Fruit fly (Drosophila melanogaster) whole organism, embryonic: ENCODE results near the gene CG13917.

Experiments
- Antp ChIP-seq: fragments of 200-800 bp; sonication (Bioruptor generic); optimal IDR thresholded peaks from 3 replicates; lab custom pipeline; 2016; ENCODE audit warnings: missing biosample characterization, missing genetic modification characterization
- Awh ChIP-seq: fragments of 200-800 bp; sonication (Bioruptor generic); IDR thresholded peaks from 2 replicates; pipeline ENCODE4, ENCODE4 v1.3.6; 2022; ENCODE audit warnings: missing biosample characterization, missing genetic modification characterization
- BEAF-32 ChIP-seq: fragments of 200-800 bp; sonication (Bioruptor generic); optimal IDR thresholded peaks from 3 replicates; lab custom pipeline; 2017; ENCODE audit warnings: missing biosample characterization, missing genetic modification characterization, mild to moderate bottlenecking, moderate library complexity, missing genetic modification reagents
- Bteb2 ChIP-seq: fragments of 200-800 bp; sonication (Bioruptor generic); optimal IDR thresholded peaks from 2 replicates; lab custom pipeline; 2016; ENCODE audit warnings: missing biosample characterization, missing genetic modification characterization
- CG11504 ChIP-seq: fragments of 200-800 bp; sonication (Bioruptor generic); optimal IDR thresholded peaks from 3 replicates; lab custom pipeline; 2019; ENCODE audit warnings: missing biosample characterization, mild to moderate bottlenecking, missing genetic modification characterization, moderate library complexity
- CG11695 ChIP-seq: fragments of 200-800 bp; sonication (Bioruptor generic); IDR thresholded peaks from 3 replicates; pipeline ENCODE4 v1.3.6; 2022; ENCODE audit warnings: missing biosample characterization, missing genetic modification characterization
- CG13123 ChIP-seq: fragments of 200-800 bp; sonication (Bioruptor generic); optimal IDR thresholded peaks from 2 replicates; lab custom pipeline; 2016; ENCODE audit warnings: missing biosample characterization, missing genetic modification characterization
- CG14014 ChIP-seq: fragments of 200-800 bp; sonication (Bioruptor generic); IDR thresholded peaks from 2 replicates; pipeline ENCODE4 v1.3.6; 2022; ENCODE audit warnings: missing biosample characterization, missing genetic modification characterization
- CG14965 ChIP-seq: fragments of 200-800 bp; sonication (Bioruptor generic); optimal IDR thresholded peaks from 2 replicates; lab custom pipeline; 2016; ENCODE audit warnings: missing biosample characterization, missing genetic modification characterization, borderline replicate concordance
- CG1529 ChIP-seq: fragments of 200-800 bp; sonication (Bioruptor generic); optimal IDR thresholded peaks from 3 replicates; lab custom pipeline; 2018; ENCODE audit warnings: missing biosample characterization, missing genetic modification characterization
- CG15601 ChIP-seq: fragments of 200-800 bp; sonication (Bioruptor generic); optimal IDR thresholded peaks from 3 replicates; lab custom pipeline; 2019; ENCODE audit warnings: missing biosample characterization, mild to moderate bottlenecking, missing genetic modification characterization, moderate library complexity
- CG17328 ChIP-seq: fragments of 200-800 bp; sonication (Bioruptor generic); IDR thresholded peaks from 2 replicates; pipeline ENCODE4 v1.3.6; 2022; ENCODE audit warnings: missing biosample characterization, missing genetic modification characterization
- CG18262 ChIP-seq: fragments of 200-800 bp; optimal IDR thresholded peaks from 3 replicates; lab custom pipeline; 2019; ENCODE audit warnings: missing biosample characterization, mild to moderate bottlenecking, missing genetic modification characterization, moderate library complexity
- CG2199 ChIP-seq: fragments of 200-800 bp; sonication (Bioruptor generic); IDR thresholded peaks from 3 replicates; pipeline ENCODE4 v1.3.6; 2022; ENCODE audit warnings: missing biosample characterization, missing genetic modification characterization
- CG30431 ChIP-seq: fragments of 200-800 bp; sonication (Bioruptor generic); optimal IDR thresholded peaks from 2 replicates; lab custom pipeline; 2017; ENCODE audit warnings: missing biosample characterization, missing genetic modification characterization
- CG31388 ChIP-seq: fragments of 200-800 bp; sonication (Bioruptor generic); optimal IDR thresholded peaks from 2 replicates; lab custom pipeline; 2016; ENCODE audit warnings: missing biosample characterization, missing genetic modification characterization
- CG5953 ChIP-seq: fragments of 200-800 bp; sonication (Bioruptor generic); IDR thresholded peaks from 2 replicates; pipeline ENCODE4 v1.3.6; 2022; ENCODE audit warnings: missing biosample characterization, missing genetic modification characterization
- CG6813 ChIP-seq: fragments of 200-800 bp; sonication (Bioruptor generic); optimal IDR thresholded peaks from 2 replicates; lab custom pipeline; 2017; ENCODE audit warnings: missing biosample characterization, missing genetic modification characterization, mild to moderate bottlenecking, moderate library complexity, missing genetic modification reagents
- CG8359 ChIP-seq: fragments of 200-800 bp; sonication (Bioruptor generic); optimal IDR thresholded peaks from 2 replicates; lab custom pipeline; 2017; ENCODE audit warnings: missing biosample characterization, mild to moderate bottlenecking, missing genetic modification characterization, borderline replicate concordance
- CG8388 ChIP-seq: fragments of 200-800 bp; sonication (Bioruptor generic); optimal IDR thresholded peaks from 2 replicates; lab custom pipeline; 2019; ENCODE audit warnings: missing biosample characterization, mild to moderate bottlenecking, missing genetic modification characterization, moderate library complexity
- CG9797 ChIP-seq: fragments of 200-800 bp; sonication (Bioruptor generic); optimal IDR thresholded peaks from 3 replicates; lab custom pipeline; 2018; ENCODE audit warnings: missing biosample characterization, mild to moderate bottlenecking, missing genetic modification characterization
- Chrac-16 ChIP-seq: fragments of 200-800 bp; sonication (Bioruptor generic); optimal IDR thresholded peaks from 3 replicates; lab custom pipeline; 2016; ENCODE audit warnings: missing biosample characterization, missing genetic modification characterization
- Dad ChIP-seq: fragments of 200-800 bp; sonication (Bioruptor generic); optimal IDR thresholded peaks from 3 replicates; lab custom pipeline; 2016; ENCODE audit warnings: missing biosample characterization, missing genetic modification characterization
- Ets65A ChIP-seq: fragments of 200-800 bp; sonication (Bioruptor generic); peaks from one replicate; lab custom pipeline; 2016; ENCODE audit warnings: missing biosample characterization, missing genetic modification characterization
- Hand ChIP-seq: fragments of 200-800 bp; sonication (Bioruptor generic); optimal IDR thresholded peaks from 2 replicates; lab custom pipeline; 2017; ENCODE audit warnings: mild to moderate bottlenecking, missing biosample characterization, missing genetic modification reagents, missing genetic modification characterization
- HmgD ChIP-seq: fragments of 200-800 bp; sonication (Bioruptor generic); optimal IDR thresholded peaks from 3 replicates; lab custom pipeline; 2016; ENCODE audit warnings: missing biosample characterization, missing genetic modification characterization
- Rx ChIP-seq: fragments of 200-800 bp; sonication (Bioruptor generic); IDR thresholded peaks from 2 replicates; pipeline ENCODE4 v1.3.6; 2022; ENCODE audit warnings: missing biosample characterization, missing genetic modification characterization
- Tbp ChIP-seq: fragments of >200 bp; optimal IDR thresholded peaks from 2 replicates; lab custom pipeline; 2018; ENCODE audit warnings: missing biosample characterization, missing genetic modification characterization
- ac ChIP-seq: fragments of 200-800 bp; sonication (Bioruptor generic); optimal IDR thresholded peaks from 3 replicates; lab custom pipeline; 2017; ENCODE audit warnings: missing biosample characterization, mild to moderate bottlenecking, missing genetic modification characterization
- br ChIP-seq: fragments of >200 bp; optimal IDR thresholded peaks from 2 replicates; lab custom pipeline; 2017
- crc ChIP-seq: fragments of 200-800 bp; sonication (Bioruptor generic); optimal IDR thresholded peaks from 2 replicates; lab custom pipeline; 2016; ENCODE audit warnings: missing biosample characterization, missing genetic modification characterization
- croc ChIP-seq: fragments of 200-800 bp; sonication (Bioruptor generic); conservative IDR thresholded peaks from 3 replicates; pipeline ENCODE4 v1.3.6; 2022; ENCODE audit warnings: missing biosample characterization, missing genetic modification characterization
- dimm ChIP-seq: fragments of 200-800 bp; sonication (Bioruptor generic); IDR thresholded peaks from 2 replicates; pipeline ENCODE4 v1.3.6; 2022; ENCODE audit warnings: missing biosample characterization, missing genetic modification characterization
- dmrt11E ChIP-seq: fragments of 200-800 bp; sonication (Bioruptor generic); optimal IDR thresholded peaks from 3 replicates; lab custom pipeline; 2018; ENCODE audit warnings: missing biosample characterization, mild to moderate bottlenecking, missing genetic modification characterization, moderate library complexity
- ftz-f1 ChIP-seq: fragments of 200-800 bp; sonication (Bioruptor generic); optimal IDR thresholded peaks from 2 replicates; lab custom pipeline; 2016; ENCODE audit warnings: missing biosample characterization, missing genetic modification characterization
- fu2 ChIP-seq: fragments of 200-800 bp; sonication (Bioruptor generic); optimal IDR thresholded peaks from 2 replicates; lab custom pipeline; 2016; ENCODE audit warnings: missing biosample characterization, missing genetic modification characterization
- gcm2 ChIP-seq: fragments of 200-800 bp; sonication (Bioruptor generic); optimal IDR thresholded peaks from 2 replicates; lab custom pipeline; 2016; ENCODE audit warnings: missing biosample characterization, missing genetic modification characterization
- gfzf ChIP-seq: fragments of 200-800 bp; sonication (Bioruptor generic); optimal IDR thresholded peaks from 2 replicates; lab custom pipeline; 2016; ENCODE audit warnings: missing biosample characterization, mild to moderate bottlenecking, missing genetic modification characterization, moderate library complexity
- gro ChIP-seq: fragments of 200-800 bp; sonication (Bioruptor generic); optimal IDR thresholded peaks from 2 replicates; lab custom pipeline; 2016; ENCODE audit warnings: missing biosample characterization, missing genetic modification characterization
- gsb ChIP-seq: fragments of 200-800 bp; sonication (Bioruptor generic); IDR thresholded peaks from 2 replicates; pipeline ENCODE4 v1.3.6; 2022; ENCODE audit warnings: missing biosample characterization, missing genetic modification characterization
- lmd ChIP-seq: fragments of 200-800 bp; sonication (Bioruptor generic); IDR thresholded peaks from 2 replicates; pipeline ENCODE4 v1.3.6; 2022; ENCODE audit warnings: missing biosample characterization, missing genetic modification characterization
- maf-S ChIP-seq: fragments of 200-800 bp; sonication (Bioruptor generic); optimal IDR thresholded peaks from 2 replicates; lab custom pipeline; 2016; ENCODE audit warnings: missing biosample characterization, missing genetic modification characterization
- nau ChIP-seq: fragments of 200-800 bp; sonication (Bioruptor generic); optimal IDR thresholded peaks from 3 replicates; lab custom pipeline; 2017; ENCODE audit warnings: missing biosample characterization, mild to moderate bottlenecking, missing genetic modification characterization, missing genetic modification reagents
- nerfin-2 ChIP-seq: fragments of 200-800 bp; sonication (Bioruptor generic); IDR thresholded peaks from 2 replicates; pipeline ENCODE4 v1.3.6; 2022; ENCODE audit warnings: missing biosample characterization, missing genetic modification characterization; ENCODE audit not compliant: partially characterized antibody
- oc ChIP-seq: fragments of 200-800 bp; sonication (Bioruptor generic); optimal IDR thresholded peaks from 2 replicates; lab custom pipeline; 2018; ENCODE audit warnings: missing biosample characterization, mild to moderate bottlenecking, missing genetic modification characterization, moderate library complexity
- odd ChIP-seq: fragments of 200-800 bp; sonication (Bioruptor generic); optimal IDR thresholded peaks from 2 replicates; lab custom pipeline; 2017; ENCODE audit warnings: missing biosample characterization, mild to moderate bottlenecking, missing genetic modification characterization
- sc ChIP-seq, 3 experiments: fragments of >200 bp in 2 of 3; fragments of 200-800 bp in 1 of 3; sonication (Bioruptor generic) in 1 of 3; optimal IDR thresholded peaks; 2 replicates in 2 of 3; 3 replicates in 1 of 3; lab custom pipeline; 2017; ENCODE audit warnings: mild to moderate bottlenecking in 1 of 3, missing biosample characterization in 1 of 3, missing genetic modification characterization in 1 of 3, missing genetic modification reagents in 1 of 3
- sob ChIP-seq: fragments of 200-800 bp; sonication (Bioruptor generic); IDR thresholded peaks from 2 replicates; pipeline ENCODE4 v1.3.6; 2022; ENCODE audit warnings: missing biosample characterization, missing genetic modification characterization
- tll ChIP-seq, 2 experiments: fragments of 200-800 bp in 1 of 2; fragments of >200 bp in 1 of 2; sonication (Bioruptor generic) in 1 of 2; optimal IDR thresholded peaks; 2 replicates each; lab custom pipeline; 2017 to 2019; ENCODE audit warnings: missing biosample characterization in 2 of 2, missing genetic modification characterization in 2 of 2, mild to moderate bottlenecking in 1 of 2, moderate library complexity in 1 of 2
- tna ChIP-seq: fragments of 200-800 bp; sonication (Bioruptor generic); IDR thresholded peaks from 2 replicates; pipeline ENCODE4 v1.3.6; 2022; ENCODE audit warnings: missing biosample characterization, missing genetic modification characterization; ENCODE audit not compliant: partially characterized antibody
- zfh2 ChIP-seq: fragments of 200-800 bp; sonication (Bioruptor generic); optimal IDR thresholded peaks from 2 replicates; lab custom pipeline; 2016; ENCODE audit warnings: missing biosample characterization, missing genetic modification characterization

Gene CG13917

DNA sequence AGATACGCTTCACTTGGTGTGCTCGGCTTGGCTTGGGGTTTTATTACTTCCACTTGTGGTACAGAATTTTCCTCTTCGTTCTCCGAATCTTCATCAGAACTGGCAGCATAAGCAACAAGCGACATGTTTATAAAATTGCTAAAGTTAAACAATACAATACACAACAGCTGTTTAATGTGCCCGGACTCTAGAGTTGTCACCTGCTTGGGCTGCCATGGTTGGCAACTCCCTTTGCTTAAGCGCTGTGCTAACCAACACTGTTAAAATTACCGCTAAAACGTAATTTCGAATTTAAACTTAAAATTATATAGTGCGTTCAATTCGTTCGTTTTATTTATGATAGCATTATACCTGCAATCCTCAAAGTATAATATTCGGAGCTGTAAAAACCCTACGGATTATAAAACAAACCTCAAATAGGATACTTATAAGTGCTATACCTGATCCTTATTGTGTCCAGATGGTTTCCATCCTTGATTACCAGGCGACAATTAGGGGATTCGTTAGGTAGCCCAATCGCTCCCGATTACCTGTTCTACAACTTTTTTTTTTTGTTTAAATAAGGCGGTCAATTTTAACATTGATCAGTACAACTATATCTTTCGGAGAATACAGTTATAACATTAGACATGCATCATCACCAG lies 70.9 kb downstream of the CG13917 start, which contains the start of the genes CG17249 and Bro (continued):
- TF ChIP-seq tll (GFP tag; optimal IDR thresholded peaks at IDR 0.05; lab: Kevin White, UChicago) (no peak), gcm2 (GFP tag; lab: Kevin White, UChicago) (peak; percentile 12), Chrac-16 (GFP tag; lab: Kevin White, UChicago) (peak; percentile 19), crc (no peak), CG11504 (no peak), CG1529 (GFP tag; lab: Kevin White, UChicago) (no peak), CG6813 (GFP tag; lab: Kevin White, UChicago) (no peak), ac (GFP tag; lab: Kevin White, UChicago) (no peak), CG11695 (GFP tag; lab: Robert Waterston, UW) (no peak), gsb (no peak), Ets65A (peak; percentile 74), CG30431 (GFP tag; lab: Kevin White, UChicago) (no peak), dimm (GFP tag; lab: Robert Waterston, UW) (no peak), BEAF-32 (GFP tag; lab: Kevin White, UChicago) (peak; percentile 39), Dad (GFP tag; lab: Kevin White, UChicago) (peak; percentile 8), CG14014 (GFP tag; lab: Robert Waterston, UW) (no peak), Antp (peak; percentile 27), fu2 (GFP tag; lab: Kevin White, UChicago) (peak; percentile 23), tna (GFP tag; lab: Robert Waterston, UW) (no peak), Hand (GFP tag; lab: Kevin White, UChicago) (no peak), CG13123 (GFP tag; lab: Kevin White, UChicago) (no peak), sc (optimal IDR thresholded peaks at IDR 0.05; lab: Kevin White, UChicago) (no peak), sc (GFP tag; optimal IDR thresholded peaks at IDR 0.05; lab: Kevin White, UChicago) (no peak), zfh2 (GFP tag; lab: Kevin White, UChicago) (peak; percentile 54), Awh (GFP tag; lab: Robert Waterston, UW) (no peak), CG5953 (no peak), ftz-f1 (no peak), dmrt11E (tag; lab: Kevin White, UChicago) (no peak), nerfin-2 (GFP tag; lab: Robert Waterston, UW) (no peak), CG8359 (GFP tag; lab: Kevin White, UChicago) (no peak), HmgD (GFP tag; lab: Kevin White, UChicago) (peak; percentile 30), CG17328 (GFP tag; lab: Robert Waterston, UW) (no peak), Rx (GFP tag; lab: Robert Waterston, UW) (no peak), maf-S (GFP tag; lab: Kevin White, UChicago) (peak; percentile 32), sob (no peak), CG15601 (tag; lab: Kevin White, UChicago) (no peak), CG18262 (tag; lab: Kevin White, UChicago) (no peak), CG8388 (GFP tag; lab: Kevin White, UChicago) (peak; percentile 92), oc (tag; lab: Kevin White, UChicago) (no peak), Bteb2 (GFP tag; lab: Kevin White, UChicago) (peak; percentile 24), Tbp (GFP tag; lab: Kevin White, UChicago) (no peak), nau (GFP tag; lab: Kevin White, UChicago) (no peak), CG9797 (GFP tag; lab: Kevin White, UChicago) (peak; percentile 62), CG14965 (GFP tag; lab: Kevin White, UChicago) (no peak), gro (GFP tag; lab: Kevin White, UChicago) (peak; percentile 43), br (lab: Kevin White, UChicago) (no peak), odd (GFP tag; lab: Kevin White, UChicago) (no peak), lmd (no peak), CG31388 (no peak), gfzf (GFP tag; lab: Kevin White, UChicago) (peak; percentile 53), CG2199 (GFP tag; lab: Robert Waterston, UW) (no peak), croc (GFP tag; lab: Robert Waterston, UW) (no peak)
